Worm (Caenorhabditis elegans) whole organism, L4 larva: ENCODE measurements around the gene Y24F12A.1.

Experiments used
- D1046.2 ChIP-seq: fragments of 200-800 bp; sonication (Bioruptor generic); IDR thresholded peaks from 2 replicates; pipeline ENCODE4 v1.3.6; 2022; ENCODE audit warnings: missing genetic modification characterization, missing compliant biosample characterization
- F26F4.8 ChIP-seq: fragments of 200-800 bp; sonication (Bioruptor generic); conservative IDR thresholded peaks from 2 replicates; pipeline ENCODE4 v1.3.6; 2022; ENCODE audit warnings: missing genetic modification characterization, missing compliant biosample characterization
- F37D6.2 ChIP-seq: sonication (generic microtip); optimal IDR thresholded peaks from 2 replicates; lab custom pipeline; 2016; ENCODE audit warnings: mild to moderate bottlenecking, missing genetic modification characterization, missing compliant biosample characterization
- F49E8.2 ChIP-seq: sonication (generic microtip); optimal IDR thresholded peaks from 2 replicates; lab custom pipeline; 2016; ENCODE audit warnings: missing compliant biosample characterization, mild to moderate bottlenecking, missing genetic modification characterization, borderline replicate concordance
- R02D3.7 ChIP-seq: fragments of 150-350 bp; sonication (generic microtip); optimal IDR thresholded peaks from 3 replicates; lab custom pipeline; 2014; ENCODE audit warnings: missing biosample characterization, missing genetic modification characterization
- Y75B8A.6 ChIP-seq: fragments of 200-800 bp; sonication (Bioruptor generic); IDR thresholded peaks from 2 replicates; pipeline ENCODE4 v1.3.6; 2022; ENCODE audit warnings: missing genetic modification reagents, missing genetic modification characterization, missing compliant biosample characterization
- aha-1 ChIP-seq: fragments of 150-350 bp; peaks from one replicate; lab custom pipeline; 2014; ENCODE audit warnings: missing biosample characterization, missing genetic modification characterization
- ama-1 ChIP-seq: fragments of 150-350 bp; optimal IDR thresholded peaks from 2 replicates; lab custom pipeline; 2014; ENCODE audit warnings: inconsistent platforms, mixed read lengths
- arid-1 ChIP-seq: fragments of 200-800 bp; sonication (Bioruptor generic); conservative IDR thresholded peaks from 2 replicates; pipeline ENCODE4 v1.3.6; 2022; ENCODE audit warnings: missing genetic modification reagents, missing genetic modification characterization, missing compliant biosample characterization
- ceh-62 ChIP-seq: sonication (generic microtip); optimal IDR thresholded peaks from 2 replicates; lab custom pipeline; 2017; ENCODE audit warnings: missing biosample characterization, missing genetic modification characterization
- ceh-82 ChIP-seq: sonication (generic microtip); optimal IDR thresholded peaks from 2 replicates; lab custom pipeline; 2017; ENCODE audit warnings: missing biosample characterization, missing genetic modification characterization
- ces-1 ChIP-seq: fragments of 150-350 bp; sonication (generic microtip); optimal IDR thresholded peaks from 4 replicates; lab custom pipeline; 2014; ENCODE audit warnings: missing biosample characterization, missing genetic modification reagents, missing genetic modification characterization
- cey-2 ChIP-seq: sonication (generic microtip); optimal IDR thresholded peaks from 3 replicates; lab custom pipeline; 2017; ENCODE audit warnings: missing genetic modification characterization, mild to moderate bottlenecking, missing compliant biosample characterization, antibody characterized with exemption, borderline replicate concordance; ENCODE audit not compliant: insufficient read depth
- daf-12 ChIP-seq: fragments of 150-350 bp; optimal IDR thresholded peaks from 2 replicates; lab custom pipeline; 2014; ENCODE audit warnings: missing biosample characterization, missing genetic modification reagents, missing genetic modification characterization
- daf-19 ChIP-seq: fragments of 200-800 bp; sonication (Bioruptor generic); conservative IDR thresholded peaks from 2 replicates; pipeline ENCODE4 v1.3.6; 2022; ENCODE audit warnings: missing genetic modification characterization, missing compliant biosample characterization
- daf-8 ChIP-seq: fragments of 200-800 bp; sonication (Bioruptor generic); IDR thresholded peaks from 2 replicates; pipeline ENCODE4 v1.3.6; 2022; ENCODE audit warnings: missing genetic modification characterization, missing compliant biosample characterization
- dmd-8 ChIP-seq: fragments of 200-800 bp; sonication (Bioruptor generic); IDR thresholded peaks from 2 replicates; pipeline ENCODE4 v1.3.6; 2022; ENCODE audit warnings: missing genetic modification characterization, missing compliant biosample characterization
- dmd-9 ChIP-seq: fragments of 200-800 bp; sonication (Bioruptor generic); IDR thresholded peaks from 2 replicates; pipeline ENCODE4 v1.3.6; 2022; ENCODE audit warnings: missing genetic modification reagents, missing genetic modification characterization, missing compliant biosample characterization
- egl-27 ChIP-seq: sonication (generic microtip); optimal IDR thresholded peaks from 3 replicates; lab custom pipeline; 2017; ENCODE audit warnings: missing biosample characterization, missing genetic modification reagents, missing genetic modification characterization
- egl-43 ChIP-seq: fragments of 200-800 bp; sonication (Bioruptor generic); IDR thresholded peaks from 2 replicates; pipeline ENCODE4 v1.3.6; 2022; ENCODE audit warnings: missing genetic modification reagents, missing genetic modification characterization, missing compliant biosample characterization
- fkh-10 ChIP-seq: fragments of 150-350 bp; optimal IDR thresholded peaks from 2 replicates; lab custom pipeline; 2014; ENCODE audit warnings: missing biosample characterization, missing genetic modification reagents, missing genetic modification characterization
- fos-1 ChIP-seq: fragments of 150-350 bp; optimal IDR thresholded peaks from 2 replicates; lab custom pipeline; 2014; ENCODE audit warnings: missing biosample characterization, missing genetic modification characterization
- hlh-30 ChIP-seq: sonication (generic microtip); optimal IDR thresholded peaks from 2 replicates; lab custom pipeline; 2017; ENCODE audit warnings: antibody characterized with exemption, mild to moderate bottlenecking, missing genetic modification characterization, missing compliant biosample characterization; ENCODE audit not compliant: insufficient read depth
- hmg-1.1 ChIP-seq: fragments of 200-800 bp; sonication (Bioruptor generic); IDR thresholded peaks from 2 replicates; pipeline ENCODE4 v1.3.6; 2022; ENCODE audit warnings: missing genetic modification reagents, missing genetic modification characterization, missing compliant biosample characterization
- jun-1 ChIP-seq: fragments of 150-350 bp; optimal IDR thresholded peaks from 2 replicates; lab custom pipeline; 2014; ENCODE audit warnings: missing biosample characterization, missing genetic modification reagents, missing genetic modification characterization
- lin-15B ChIP-seq: fragments of 150-350 bp; sonication (generic microtip); optimal IDR thresholded peaks from 3 replicates; lab custom pipeline; 2014; ENCODE audit warnings: missing biosample characterization, missing genetic modification characterization
- lin-38 ChIP-seq: fragments of 200-800 bp; sonication (Bioruptor generic); IDR thresholded peaks from 2 replicates; pipeline ENCODE4 v1.3.6; 2022; ENCODE audit warnings: missing genetic modification reagents, missing genetic modification characterization, missing compliant biosample characterization
- lin-39 ChIP-seq: fragments of 150-350 bp; optimal IDR thresholded peaks from 2 replicates; lab custom pipeline; 2014; ENCODE audit warnings: missing biosample characterization, missing genetic modification reagents, missing genetic modification characterization
- madf-5 ChIP-seq, 2 experiments: fragments of 200-800 bp; sonication (Bioruptor generic); IDR thresholded peaks; 2 replicates each; pipeline ENCODE4 v1.3.6; 2022; ENCODE audit warnings: missing compliant biosample characterization in 2 of 2, missing genetic modification characterization in 2 of 2
- mdl-1 ChIP-seq, 2 experiments: fragments of 150-350 bp in 1 of 2; sonication (generic microtip) in 1 of 2; optimal IDR thresholded peaks; 2 replicates each; lab custom pipeline; 2014 to 2017; ENCODE audit warnings: missing biosample characterization in 2 of 2, missing genetic modification characterization in 2 of 2
- mep-1 ChIP-seq: fragments of 150-350 bp; sonication (generic microtip); optimal IDR thresholded peaks from 3 replicates; lab custom pipeline; 2014; ENCODE audit warnings: missing biosample characterization, missing genetic modification characterization
- mes-2 ChIP-seq: sonication (generic microtip); optimal IDR thresholded peaks from 2 replicates; lab custom pipeline; 2016; ENCODE audit warnings: missing genotype, mild to moderate bottlenecking, missing genetic modification characterization, missing compliant biosample characterization; ENCODE audit not compliant: poor library complexity, severe bottlenecking
- nhr-41 ChIP-seq: fragments of 200-800 bp; sonication (Bioruptor generic); IDR thresholded peaks from 2 replicates; pipeline ENCODE4 v1.3.6; 2022; ENCODE audit warnings: missing genetic modification reagents, missing genetic modification characterization, missing compliant biosample characterization
- nhr-42 ChIP-seq: fragments of 200-800 bp; sonication (Bioruptor generic); IDR thresholded peaks from 2 replicates; pipeline ENCODE4 v1.3.6; 2022; ENCODE audit warnings: missing genetic modification characterization, missing compliant biosample characterization
- nhr-76 ChIP-seq: fragments of 150-350 bp; optimal IDR thresholded peaks from 2 replicates; lab custom pipeline; 2014; ENCODE audit warnings: missing biosample characterization, missing genetic modification characterization
- pqm-1 ChIP-seq: sonication (generic microtip); optimal IDR thresholded peaks from 2 replicates; lab custom pipeline; 2017; ENCODE audit warnings: missing biosample characterization, missing genetic modification characterization
- rbr-2 ChIP-seq: sonication (generic microtip); optimal IDR thresholded peaks from 2 replicates; lab custom pipeline; 2016; ENCODE audit warnings: missing genotype, missing genetic modification characterization, missing compliant biosample characterization
- sdz-12 ChIP-seq: fragments of 200-800 bp; sonication (Bioruptor generic); optimal IDR thresholded peaks from 2 replicates; lab custom pipeline; 2018; ENCODE audit warnings: mild to moderate bottlenecking, missing genetic modification characterization, missing compliant biosample characterization
- set-16 ChIP-seq: fragments of 200-800 bp; sonication (Bioruptor generic); IDR thresholded peaks from 2 replicates; pipeline ENCODE4 v1.3.6; 2022; ENCODE audit warnings: missing genetic modification reagents, missing genetic modification characterization, missing compliant biosample characterization
- snpc-1.2 ChIP-seq: fragments of 200-800 bp; sonication (Bioruptor generic); IDR thresholded peaks from 2 replicates; pipeline ENCODE4 v1.3.6; 2022; ENCODE audit warnings: missing genetic modification reagents, missing genetic modification characterization, missing compliant biosample characterization
- spr-1 ChIP-seq: sonication (generic microtip); optimal IDR thresholded peaks from 2 replicates; lab custom pipeline; 2016; ENCODE audit warnings: mild to moderate bottlenecking, missing genetic modification characterization, missing compliant biosample characterization
- unc-39 ChIP-seq: sonication (generic microtip); optimal IDR thresholded peaks from 2 replicates; lab custom pipeline; 2017; ENCODE audit warnings: missing biosample characterization, missing genetic modification characterization
- unc-62 ChIP-seq, 3 experiments: fragments of 150-350 bp in 1 of 3; sonication (generic microtip); optimal IDR thresholded peaks in 2 of 3; peaks in 1 of 3; 1 replicate in 1 of 3; 2 replicates in 2 of 3; lab custom pipeline; 2014 to 2017; ENCODE audit warnings: missing biosample characterization in 3 of 3, missing genetic modification characterization in 3 of 3, missing genetic modification reagents in 3 of 3, missing genotype in 1 of 3
- zag-1 ChIP-seq: fragments of 150-350 bp; optimal IDR thresholded peaks from 2 replicates; lab custom pipeline; 2014; ENCODE audit warnings: missing biosample characterization, missing genetic modification characterization
- zip-11 ChIP-seq: fragments of 200-800 bp; sonication (Bioruptor generic); IDR thresholded peaks from 2 replicates; pipeline ENCODE4 v1.3.6; 2022; ENCODE audit warnings: missing genetic modification characterization, missing compliant biosample characterization
- ztf-7 ChIP-seq: fragments of 150-350 bp; optimal IDR thresholded peaks from 2 replicates; lab custom pipeline; 2014; ENCODE audit warnings: missing biosample characterization, missing genetic modification characterization

Y24F12A.1 gene

ce11 chrIV:11601721-11602405 lies 3.2 kb upstream of the Y24F12A.1 start (continued):
- TF ChIP-seq fkh-10 (peak; percentile 27), daf-12 (tag; lab: Kevin White, UChicago) (no peak), R02D3.7 (tag; lab: Kevin White, UChicago) (no peak), ces-1 (GFP tag; lab: Kevin White, UChicago) (no peak), hlh-30 (tag; lab: Kevin White, UChicago) (peak; percentile 48), mdl-1 (tag; optimal IDR thresholded peaks at IDR 0.05; lab: Kevin White, UChicago) (no peak), egl-27 (tag; lab: Kevin White, UChicago) (no peak), F49E8.2 (tag; lab: Kevin White, UChicago) (no peak), Y75B8A.6 (GFP tag; lab: Robert Waterston, UW) (no peak), mes-2 (tag; lab: Kevin White, UChicago) (peak; percentile 86), F26F4.8 (no peak), ztf-7 (no peak), ama-1 (lab: Kevin White, UChicago) (peak; percentile 14), daf-19 (no peak), mep-1 (tag; lab: Kevin White, UChicago) (peak; percentile 70), lin-38 (GFP tag; lab: Robert Waterston, UW) (peak; percentile 67), lin-15B (tag; lab: Kevin White, UChicago) (no peak), spr-1 (tag; lab: Kevin White, UChicago) (peak; percentile 54), ceh-62 (tag; lab: Kevin White, UChicago) (no peak), nhr-41 (no peak)
- TF ChIP-seq, all 104 proteins: peak for 36

- TF ChIP-seq egl-43 (GFP tag; lab: Robert Waterston, UW) (0 out of 2 replicates have a peak, but pooled peaks have one; percentile 6), aha-1 (tag; lab: Kevin White, UChicago) (peak; percentile 92), daf-12 (tag; lab: Kevin White, UChicago) (no peak), fos-1 (tag; lab: Kevin White, UChicago) (no peak)
- TF ChIP-seq, all 104 proteins: peak for 2
Observed at ce11 chrIV:11602498-11603068, 2.5 kb upstream of the Y24F12A.1 start, which contains the start of gene rps-11. rps-11 (plus strand) TSS chrIV:11602641.

DNA sequence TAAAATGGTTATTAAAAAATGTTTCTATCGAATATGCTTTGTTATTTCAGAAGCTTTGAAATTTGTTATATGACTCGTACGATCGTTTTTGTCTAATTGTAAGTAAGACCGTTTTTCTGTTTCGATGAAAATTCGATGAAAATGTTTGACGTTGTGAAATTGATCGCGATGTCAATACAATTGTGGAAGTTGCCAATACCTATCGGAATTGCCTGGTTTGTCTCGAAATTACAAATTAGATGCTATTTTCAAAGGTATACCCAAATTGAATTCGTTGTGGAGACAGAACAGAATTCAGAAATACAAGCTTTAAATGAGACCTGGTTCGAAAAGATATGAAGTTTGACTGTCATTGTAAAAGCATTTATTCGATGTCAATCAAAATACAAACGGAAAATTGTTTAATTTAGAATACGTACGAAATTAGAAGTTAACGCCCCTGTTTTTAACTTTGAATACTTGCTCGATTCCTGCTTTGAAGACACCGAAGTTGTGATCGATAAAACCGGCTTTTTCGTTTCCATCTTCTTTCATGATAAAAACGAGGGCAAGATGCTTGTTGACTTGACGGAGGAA lies 1.7 kb upstream of the Y24F12A.1 start:
- TF ChIP-seq ceh-82 (tag; lab: Kevin White, UChicago) (no peak), unc-62 (GFP tag; optimal IDR thresholded peaks at IDR 0.05 in 1 of 2; lab: Kevin White, UChicago) (peak in 1 of 2 experiments; percentile 96), unc-62 (tag; optimal IDR thresholded peaks at IDR 0.05; lab: Kevin White, UChicago) (no peak), lin-39 (tag; lab: Kevin White, UChicago) (no peak), nhr-76 (tag; lab: Kevin White, UChicago) (no peak), F49E8.2 (tag; lab: Kevin White, UChicago) (peak; percentile 6), zip-11 (no peak), dmd-9 (GFP tag; lab: Robert Waterston, UW) (no peak), dmd-8 (GFP tag; lab: Robert Waterston, UW) (no peak), jun-1 (tag; lab: Kevin White, UChicago) (no peak), rbr-2 (tag; lab: Kevin White, UChicago) (no peak), pqm-1 (tag; lab: Kevin White, UChicago) (no peak), D1046.2 (no peak), sdz-12 (GFP tag; lab: Kevin White, UChicago) (no peak), madf-5 (GFP tag; IDR thresholded peaks at IDR 0.05; lab: Robert Waterston, UW) (no peak), zag-1 (tag; lab: Kevin White, UChicago) (no peak), nhr-42 (no peak), lin-38 (GFP tag; lab: Robert Waterston, UW) (peak; percentile 47), arid-1 (no peak), F37D6.2 (no peak), hmg-1.1 (GFP tag; lab: Robert Waterston, UW) (no peak), snpc-1.2 (peak; percentile 40; the same call in 1 of the 2 replicates), set-16 (GFP tag; lab: Robert Waterston, UW) (no peak), cey-2 (tag; lab: Kevin White, UChicago) (no peak), daf-8 (GFP tag; lab: Robert Waterston, UW) (no peak), unc-39 (tag; lab: Kevin White, UChicago) (no peak)
